Worm (Caenorhabditis elegans) whole organism, young adult: ENCODE measurements around the gene pssy-1.

ENCODE experiments used
- D2030.7 ChIP-seq: fragments of 200-800 bp; sonication (Bioruptor generic); IDR thresholded peaks from 2 replicates; pipeline ENCODE4 v1.3.6; 2022; ENCODE audit warnings: missing genetic modification reagents, missing genetic modification characterization, missing compliant biosample characterization
- F10E7.11 ChIP-seq: sonication (generic microtip); optimal IDR thresholded peaks from 2 replicates; lab custom pipeline; 2017; ENCODE audit warnings: mild to moderate bottlenecking, missing genetic modification characterization, moderate library complexity, missing compliant biosample characterization
- F22D6.2 ChIP-seq: sonication (generic microtip); optimal IDR thresholded peaks from 2 replicates; lab custom pipeline; 2016; ENCODE audit warnings: mild to moderate bottlenecking, missing genetic modification characterization, missing compliant biosample characterization
- F39B2.1 ChIP-seq: fragments of 200-800 bp; sonication (Bioruptor generic); IDR thresholded peaks from 2 replicates; pipeline ENCODE4 v1.3.6; 2022; ENCODE audit warnings: missing genetic modification reagents, missing genetic modification characterization, missing compliant biosample characterization
- F49E8.2 ChIP-seq: sonication (generic microtip); optimal IDR thresholded peaks from 3 replicates; lab custom pipeline; 2017; ENCODE audit warnings: missing genetic modification characterization, mild to moderate bottlenecking, missing compliant biosample characterization, antibody characterized with exemption, moderate library complexity; ENCODE audit not compliant: insufficient read depth
- F57A8.1 ChIP-seq: fragments of 200-800 bp; sonication (Bioruptor generic); optimal IDR thresholded peaks from 2 replicates; lab custom pipeline; 2018; ENCODE audit warnings: mild to moderate bottlenecking, missing genetic modification characterization, moderate library complexity, missing compliant biosample characterization
- Y56A3A.18 ChIP-seq: fragments of 200-800 bp; sonication (Bioruptor generic); IDR thresholded peaks from 2 replicates; pipeline ENCODE4 v1.3.6; 2022; ENCODE audit warnings: missing genetic modification reagents, missing genetic modification characterization, missing compliant biosample characterization
- Y79H2A.3 ChIP-seq: fragments of 200-800 bp; sonication (Bioruptor generic); conservative IDR thresholded peaks from 2 replicates; pipeline ENCODE4 v1.3.6; 2022; ENCODE audit warnings: missing genetic modification reagents, missing genetic modification characterization, missing compliant biosample characterization
- Y95B8A.8 ChIP-seq: fragments of 200-800 bp; sonication (Bioruptor generic); IDR thresholded peaks from 2 replicates; pipeline ENCODE4 v1.3.6; 2022; ENCODE audit warnings: missing genetic modification reagents, missing genetic modification characterization, missing compliant biosample characterization
- aptf-2 ChIP-seq: fragments of 200-800 bp; sonication (Bioruptor generic); conservative IDR thresholded peaks from 2 replicates; pipeline ENCODE4 v1.3.6; 2022; ENCODE audit warnings: missing genetic modification reagents, missing genetic modification characterization, missing compliant biosample characterization
- aptf-3 ChIP-seq: fragments of 200-800 bp; sonication (Bioruptor generic); IDR thresholded peaks from 2 replicates; pipeline ENCODE4 v1.3.6; 2022; ENCODE audit warnings: missing genetic modification characterization, missing compliant biosample characterization
- atf-7 ChIP-seq: sonication (generic microtip); optimal IDR thresholded peaks from 2 replicates; lab custom pipeline; 2017; ENCODE audit warnings: mild to moderate bottlenecking, missing genetic modification characterization, missing compliant biosample characterization
- attf-6 ChIP-seq: fragments of 200-800 bp; sonication (Bioruptor generic); IDR thresholded peaks from 2 replicates; pipeline ENCODE4 v1.3.6; 2022; ENCODE audit warnings: missing genetic modification reagents, missing genetic modification characterization, missing compliant biosample characterization
- bed-2 ChIP-seq: fragments of 200-800 bp; sonication (Bioruptor generic); IDR thresholded peaks from 2 replicates; pipeline ENCODE4 v1.3.6; 2022; ENCODE audit warnings: missing genetic modification reagents, missing genetic modification characterization, missing compliant biosample characterization
- ccch-3 ChIP-seq: fragments of 200-800 bp; sonication (Bioruptor generic); optimal IDR thresholded peaks from 2 replicates; lab custom pipeline; 2018; ENCODE audit warnings: mild to moderate bottlenecking, missing genetic modification characterization, missing compliant biosample characterization
- ceh-100 ChIP-seq: fragments of 200-800 bp; sonication (Bioruptor generic); IDR thresholded peaks from 2 replicates; pipeline ENCODE4 v1.3.6; 2022; ENCODE audit warnings: missing genetic modification reagents, missing genetic modification characterization, missing compliant biosample characterization
- ceh-27 ChIP-seq: fragments of 200-800 bp; sonication (Bioruptor generic); optimal IDR thresholded peaks from 2 replicates; lab custom pipeline; 2018; ENCODE audit warnings: mild to moderate bottlenecking, missing genetic modification characterization, moderate library complexity, missing compliant biosample characterization
- ceh-58 ChIP-seq: fragments of 200-800 bp; sonication (Bioruptor generic); IDR thresholded peaks from 2 replicates; pipeline ENCODE4 v1.3.6; 2022; ENCODE audit warnings: missing genetic modification characterization, missing compliant biosample characterization
- chd-7 ChIP-seq: sonication (generic microtip); optimal IDR thresholded peaks from 2 replicates; lab custom pipeline; 2016; ENCODE audit warnings: mild to moderate bottlenecking, missing genetic modification characterization, moderate library complexity, missing compliant biosample characterization
- dpff-1 ChIP-seq: sonication (generic microtip); optimal IDR thresholded peaks from 2 replicates; lab custom pipeline; 2017; ENCODE audit warnings: mild to moderate bottlenecking, missing genetic modification characterization, missing compliant biosample characterization
- ets-4 ChIP-seq: fragments of 200-800 bp; sonication (Bioruptor generic); optimal IDR thresholded peaks from 2 replicates; lab custom pipeline; 2018; ENCODE audit warnings: mild to moderate bottlenecking, missing genetic modification characterization, missing compliant biosample characterization
- hlh-12 ChIP-seq: sonication (generic microtip); optimal IDR thresholded peaks from 2 replicates; lab custom pipeline; 2016; ENCODE audit warnings: missing genetic modification characterization, missing compliant biosample characterization
- hlh-26 ChIP-seq: fragments of 200-800 bp; sonication (Bioruptor generic); conservative IDR thresholded peaks from 2 replicates; pipeline ENCODE4 v1.3.6; 2022; ENCODE audit warnings: missing genetic modification reagents, missing genetic modification characterization, missing compliant biosample characterization
- lag-1 ChIP-seq: fragments of 200-800 bp; sonication (Bioruptor generic); IDR thresholded peaks from 2 replicates; pipeline ENCODE4 v1.3.6; 2022; ENCODE audit warnings: missing genetic modification reagents, missing genetic modification characterization, missing compliant biosample characterization
- let-607 ChIP-seq, 2 experiments: fragments of 200-800 bp in 1 of 2; sonication (Bioruptor generic) in 1 of 2; sonication (generic microtip) in 1 of 2; optimal IDR thresholded peaks; 2 replicates each; lab custom pipeline; 2016 to 2018; ENCODE audit warnings: mild to moderate bottlenecking in 2 of 2, missing compliant biosample characterization in 2 of 2, missing genetic modification characterization in 2 of 2, moderate library complexity in 2 of 2, missing genotype in 1 of 2
- lin-40 ChIP-seq: sonication (generic microtip); optimal IDR thresholded peaks from 2 replicates; lab custom pipeline; 2016; ENCODE audit warnings: missing genetic modification characterization, mild to moderate bottlenecking, missing compliant biosample characterization, missing genotype, missing genetic modification reagents
- madf-8 ChIP-seq: fragments of 200-800 bp; sonication (Bioruptor generic); conservative IDR thresholded peaks from 2 replicates; pipeline ENCODE4 v1.3.6; 2022; ENCODE audit warnings: missing genetic modification reagents, missing genetic modification characterization, missing compliant biosample characterization
- nhr-120 ChIP-seq: fragments of 200-800 bp; sonication (Bioruptor generic); IDR thresholded peaks from 2 replicates; pipeline ENCODE4 v1.3.6; 2022; ENCODE audit warnings: missing genetic modification characterization, missing compliant biosample characterization
- nhr-179 ChIP-seq: sonication (generic microtip); optimal IDR thresholded peaks from 2 replicates; lab custom pipeline; 2016; ENCODE audit warnings: mild to moderate bottlenecking, missing genetic modification characterization, missing compliant biosample characterization
- snpc-3.4 ChIP-seq: sonication (generic microtip); optimal IDR thresholded peaks from 2 replicates; lab custom pipeline; 2017; ENCODE audit warnings: missing genetic modification characterization, mild to moderate bottlenecking, missing compliant biosample characterization, antibody characterized with exemption, moderate library complexity, missing genotype, missing genetic modification reagents
- tbx-9 ChIP-seq: sonication (generic microtip); optimal IDR thresholded peaks from 2 replicates; lab custom pipeline; 2016; ENCODE audit warnings: borderline replicate concordance, missing genetic modification characterization, inconsistent platforms, missing compliant biosample characterization
- tlf-1 ChIP-seq: fragments of 200-800 bp; sonication (Bioruptor generic); optimal IDR thresholded peaks from 2 replicates; lab custom pipeline; 2018; ENCODE audit warnings: mild to moderate bottlenecking, missing genetic modification characterization, missing compliant biosample characterization
- unc-62 ChIP-seq: fragments of 150-350 bp; optimal IDR thresholded peaks from 2 replicates; lab custom pipeline; 2014; ENCODE audit warnings: missing biosample characterization, missing genetic modification reagents, missing genetic modification characterization
- zim-3 ChIP-seq: sonication (generic microtip); optimal IDR thresholded peaks from 2 replicates; lab custom pipeline; 2017; ENCODE audit warnings: mild to moderate bottlenecking, missing genetic modification characterization, moderate library complexity, missing compliant biosample characterization

Gene pssy-1

ce11 chrX:9965275-9965674 is at the start of gene pssy-1:
Gene pssy-1, plus strand, starts transcription at chrX:9965592.
- TF ChIP-seq atf-7 (tag; lab: Kevin White, UChicago) (no peak), ccch-3 (GFP tag; lab: Kevin White, UChicago) (no peak), bed-2 (GFP tag; lab: Robert Waterston, UW) (no peak), F39B2.1 (GFP tag; lab: Robert Waterston, UW) (no peak), dpff-1 (tag; lab: Kevin White, UChicago) (no peak), ceh-58 (GFP tag; lab: Robert Waterston, UW) (no peak), F10E7.11 (tag; lab: Kevin White, UChicago) (no peak), F22D6.2 (tag; lab: Kevin White, UChicago) (no peak), aptf-2 (GFP tag; lab: Robert Waterston, UW) (no peak), tlf-1 (GFP tag; lab: Kevin White, UChicago) (no peak), hlh-12 (tag; lab: Kevin White, UChicago) (no peak), D2030.7 (GFP tag; lab: Robert Waterston, UW) (no peak), hlh-26 (no peak), aptf-3 (GFP tag; lab: Robert Waterston, UW) (no peak), Y95B8A.8 (GFP tag; lab: Robert Waterston, UW) (no peak), zim-3 (no peak), ceh-27 (GFP tag; lab: Kevin White, UChicago) (no peak)

ce11 chrX:9917362-9917761 is 48.0 kb upstream of the pssy-1 start, which contains the start of gene F21G4.6:
Gene F21G4.6, minus strand, starts transcription at chrX:9917448.
- TF ChIP-seq unc-62 (GFP tag; lab: Kevin White, UChicago) = no peak
- TF ChIP-seq let-607 (tag; optimal IDR thresholded peaks at IDR 0.05; lab: Kevin White, UChicago) = peak in 1 of 2 experiments; percentile 4

ce11 chrX:9918997-9919396 is 46.4 kb upstream of the pssy-1 start, which contains the start of gene folr-1:
Gene folr-1, plus strand, starts transcription at chrX:9919297.
- TF ChIP-seq Y56A3A.18 = no peak
- no peak for TF ChIP-seq ets-4
- no peak for TF ChIP-seq hlh-26

- TF ChIP-seq nhr-179 (tag; lab: Kevin White, UChicago) = no peak
- TF ChIP-seq snpc-3.4 (tag; lab: Kevin White, UChicago) = no peak
- TF ChIP-seq lin-40 (tag; lab: Kevin White, UChicago) = no peak
- TF ChIP-seq attf-6 (GFP tag; lab: Robert Waterston, UW) = no peak
- TF ChIP-seq tbx-9 (tag; lab: Kevin White, UChicago) = no peak
- TF ChIP-seq D2030.7 (GFP tag; lab: Robert Waterston, UW) = no peak
- TF ChIP-seq chd-7 (tag; lab: Kevin White, UChicago) = no peak
- TF ChIP-seq F49E8.2 (tag; lab: Kevin White, UChicago) = no peak
- no peak for TF ChIP-seq ceh-100
- no peak for TF ChIP-seq nhr-120 (GFP tag; lab: Robert Waterston, UW)
- no peak for TF ChIP-seq F57A8.1 (GFP tag; lab: Kevin White, UChicago)
- TF ChIP-seq madf-8 (GFP tag; lab: Robert Waterston, UW) = no peak
- no peak for TF ChIP-seq Y79H2A.3 (GFP tag; lab: Robert Waterston, UW)
- TF ChIP-seq lag-1 = no peak
Observed at ce11 chrX:9921257-9921656, 44.1 kb upstream of the pssy-1 start, which contains the start of gene C17G1.2. Gene C17G1.2, plus strand, starts transcription at chrX:9921557.
